Worm (Caenorhabditis elegans) whole organism, early embryonic: ENCODE data around the gene ZK669.5.

Source experiments
- aly-1 ChIP-seq: sonication (generic microtip); optimal IDR thresholded peaks from 2 replicates; lab custom pipeline; 2016; ENCODE audit warnings: missing genetic modification characterization, missing compliant biosample characterization
- ama-1 ChIP-seq: fragments of 150-350 bp; optimal IDR thresholded peaks from 2 replicates; lab custom pipeline; 2014
- ceh-36 ChIP-seq: sonication (generic microtip); optimal IDR thresholded peaks from 2 replicates; lab custom pipeline; 2016; ENCODE audit warnings: missing genetic modification characterization, inconsistent platforms, missing compliant biosample characterization
- hmg-4 ChIP-seq: fragments of 200-800 bp; sonication (Bioruptor generic); optimal IDR thresholded peaks from 2 replicates; lab custom pipeline; 2018; ENCODE audit warnings: mild to moderate bottlenecking, missing genetic modification characterization, missing compliant biosample characterization
- pes-1 ChIP-seq: fragments of 200-800 bp; sonication (Bioruptor generic); IDR thresholded peaks from 2 replicates; pipeline ENCODE4 v1.3.6; 2022; ENCODE audit warnings: missing genetic modification reagents, missing genetic modification characterization, missing compliant biosample characterization
- sea-1 ChIP-seq: fragments of 200-800 bp; sonication (Bioruptor generic); conservative IDR thresholded peaks from 2 replicates; pipeline ENCODE4 v1.3.6; 2022; ENCODE audit warnings: missing genetic modification characterization, missing compliant biosample characterization
- tra-4 ChIP-seq: sonication (generic microtip); optimal IDR thresholded peaks from 2 replicates; lab custom pipeline; 2017; ENCODE audit warnings: missing genetic modification characterization, missing compliant biosample characterization

DNA sequence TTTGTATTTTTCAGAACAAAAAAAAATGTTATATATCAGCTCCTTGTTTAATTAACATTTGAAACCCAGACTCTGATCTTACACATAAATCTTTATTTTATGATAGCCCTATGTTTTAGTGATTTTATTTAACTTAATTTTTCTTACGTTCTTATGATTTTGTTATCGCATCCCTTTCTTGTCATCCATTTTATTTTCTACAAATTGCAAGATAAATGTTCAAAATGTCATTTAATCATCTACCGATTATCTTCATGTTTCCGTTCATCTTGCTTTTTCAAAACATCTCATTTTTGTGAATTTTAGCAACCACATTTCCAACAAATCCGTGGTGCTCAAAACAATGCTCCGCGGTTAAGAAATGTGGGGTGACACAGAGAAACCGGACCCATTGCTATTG is 29.6 kb upstream of the ZK669.5 start, which contains the start of gene DH11.5:
- no peak for TF ChIP-seq ceh-36 (tag; lab: Kevin White, UChicago)
- no peak for TF ChIP-seq hmg-4 (GFP tag; lab: Kevin White, UChicago)
- TF ChIP-seq sea-1 (GFP tag; lab: Robert Waterston, UW) = no peak
- TF ChIP-seq pes-1 (GFP tag; lab: Robert Waterston, UW) = no peak
- TF ChIP-seq aly-1 (tag; lab: Kevin White, UChicago) = no peak
- no peak for TF ChIP-seq tra-4
- no peak for TF ChIP-seq ama-1 (lab: Kevin White, UChicago)
